Fruit fly (Drosophila melanogaster): ENCODE data around the gene dpr20.

DNA sequence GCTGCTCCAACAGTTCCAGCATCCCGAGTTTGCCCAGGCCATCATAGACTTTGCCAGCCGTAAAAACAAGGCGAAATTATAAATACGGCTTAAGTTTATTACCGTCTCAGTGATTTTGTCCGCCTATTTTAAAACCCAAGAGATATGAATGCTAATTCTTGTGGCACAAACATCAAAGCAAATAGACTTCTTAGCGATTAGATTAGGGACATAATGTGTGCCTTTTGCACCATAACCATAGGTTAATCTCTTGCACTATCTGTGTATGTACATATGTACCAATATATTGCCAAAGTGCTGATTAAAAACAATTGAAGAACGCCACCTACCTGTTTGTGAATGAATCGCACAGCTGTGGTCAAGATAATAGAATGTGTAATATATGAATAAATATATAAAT lies 4.8 kb downstream of the dpr20 start:
- TF ChIP-seq h (optimal IDR thresholded peaks at IDR 0.05): no peak
- TF ChIP-seq psq (optimal IDR thresholded peaks at IDR 0.05): no peak
